Worm (Caenorhabditis elegans) whole organism, mixed stage, embryonic: ENCODE results near the gene JC8.16.

Experiments
- M03D4.4 ChIP-seq: sonication (generic microtip); optimal IDR thresholded peaks from 2 replicates; lab custom pipeline; 2017; ENCODE audit warnings: mild to moderate bottlenecking, missing genetic modification characterization, missing compliant biosample characterization
- bed-3 ChIP-seq: fragments of 200-800 bp; sonication (Bioruptor generic); optimal IDR thresholded peaks from 3 replicates; lab custom pipeline; 2018; ENCODE audit warnings: mild to moderate bottlenecking, missing genetic modification characterization, moderate library complexity, missing compliant biosample characterization
- blmp-1 ChIP-seq: fragments of 150-350 bp; optimal IDR thresholded peaks from 2 replicates; lab custom pipeline; 2014; ENCODE audit warnings: missing biosample characterization, missing genetic modification characterization
- ceh-39 ChIP-seq: fragments of 150-350 bp; optimal IDR thresholded peaks from 2 replicates; lab custom pipeline; 2014; ENCODE audit warnings: missing biosample characterization, missing genetic modification characterization
- ceh-43 ChIP-seq: fragments of 200-800 bp; sonication (Bioruptor generic); optimal IDR thresholded peaks from 2 replicates; lab custom pipeline; 2018; ENCODE audit warnings: mild to moderate bottlenecking, missing genetic modification characterization, moderate library complexity, missing compliant biosample characterization
- ceh-83 ChIP-seq: fragments of 200-800 bp; sonication (Bioruptor generic); optimal IDR thresholded peaks from 2 replicates; lab custom pipeline; 2018; ENCODE audit warnings: mild to moderate bottlenecking, missing genetic modification characterization, missing compliant biosample characterization
- ces-1 ChIP-seq: fragments of 150-350 bp; optimal IDR thresholded peaks from 2 replicates; lab custom pipeline; 2014; ENCODE audit warnings: missing biosample characterization, missing genetic modification reagents, missing genetic modification characterization
- cnd-1 ChIP-seq: fragments of 200-800 bp; sonication (Bioruptor generic); optimal IDR thresholded peaks from 2 replicates; lab custom pipeline; 2018; ENCODE audit warnings: mild to moderate bottlenecking, missing genetic modification characterization, missing compliant biosample characterization
- drap-1 ChIP-seq: fragments of 200-800 bp; sonication (Bioruptor generic); optimal IDR thresholded peaks from 3 replicates; lab custom pipeline; 2018; ENCODE audit warnings: mild to moderate bottlenecking, missing genetic modification characterization, missing compliant biosample characterization
- elt-3 ChIP-seq: fragments of 150-350 bp; optimal IDR thresholded peaks from 2 replicates; lab custom pipeline; 2014; ENCODE audit warnings: missing biosample characterization, missing genetic modification characterization
- flh-1 ChIP-seq: fragments of 200-800 bp; sonication (Bioruptor generic); optimal IDR thresholded peaks from 2 replicates; lab custom pipeline; 2018; ENCODE audit warnings: mild to moderate bottlenecking, missing genetic modification characterization, moderate library complexity, missing compliant biosample characterization
- ham-2 ChIP-seq: fragments of 200-800 bp; sonication (Bioruptor generic); optimal IDR thresholded peaks from 2 replicates; lab custom pipeline; 2018; ENCODE audit warnings: mild to moderate bottlenecking, missing genetic modification characterization, missing compliant biosample characterization
- hlh-1 ChIP-seq: fragments of 150-350 bp; optimal IDR thresholded peaks from 2 replicates; lab custom pipeline; 2014; ENCODE audit warnings: missing biosample characterization, missing genetic modification reagents, missing genetic modification characterization
- lin-13 ChIP-seq: fragments of 150-350 bp; optimal IDR thresholded peaks from 2 replicates; lab custom pipeline; 2014; ENCODE audit warnings: missing biosample characterization, missing genetic modification characterization
- lsy-2 ChIP-seq: fragments of 150-350 bp; optimal IDR thresholded peaks from 2 replicates; lab custom pipeline; 2014; ENCODE audit warnings: missing biosample characterization, missing genetic modification characterization
- mep-1 ChIP-seq: fragments of 150-350 bp; optimal IDR thresholded peaks from 2 replicates; lab custom pipeline; 2017; ENCODE audit warnings: missing biosample characterization, missing genetic modification reagents, missing genetic modification characterization, inconsistent platforms
- mls-2 ChIP-seq: sonication (generic microtip); optimal IDR thresholded peaks from 2 replicates; lab custom pipeline; 2016; ENCODE audit warnings: mild to moderate bottlenecking, missing genetic modification characterization, moderate library complexity, missing compliant biosample characterization
- nhr-12 ChIP-seq: fragments of 150-350 bp; optimal IDR thresholded peaks from 2 replicates; lab custom pipeline; 2014; ENCODE audit warnings: missing biosample characterization, missing genetic modification characterization
- nhr-2 ChIP-seq: fragments of 150-350 bp; optimal IDR thresholded peaks from 2 replicates; lab custom pipeline; 2014; ENCODE audit warnings: missing biosample characterization, missing genetic modification characterization
- nhr-237 ChIP-seq: fragments of 150-350 bp; optimal IDR thresholded peaks from 2 replicates; lab custom pipeline; 2014; ENCODE audit warnings: missing biosample characterization, missing genetic modification characterization
- nhr-28 ChIP-seq: fragments of 150-350 bp; optimal IDR thresholded peaks from 2 replicates; lab custom pipeline; 2014; ENCODE audit warnings: missing biosample characterization, missing genetic modification characterization
- nhr-76 ChIP-seq: sonication (generic microtip); optimal IDR thresholded peaks from 2 replicates; lab custom pipeline; 2017; ENCODE audit warnings: missing biosample characterization, missing genetic modification characterization
- pha-4 ChIP-seq: fragments of 150-350 bp; optimal IDR thresholded peaks from 2 replicates; lab custom pipeline; 2018; ENCODE audit warnings: missing biosample characterization, missing genetic modification reagents, missing genetic modification characterization
- snpc-4 ChIP-seq: fragments of 150-350 bp; optimal IDR thresholded peaks from 2 replicates; lab custom pipeline; 2014; ENCODE audit warnings: missing biosample characterization, missing genetic modification characterization
- sptf-1 ChIP-seq: sonication (generic microtip); optimal IDR thresholded peaks from 2 replicates; lab custom pipeline; 2017; ENCODE audit warnings: mild to moderate bottlenecking, missing genetic modification characterization, moderate library complexity, missing compliant biosample characterization
- tbx-8 ChIP-seq: fragments of 200-800 bp; sonication (Bioruptor generic); optimal IDR thresholded peaks from 2 replicates; lab custom pipeline; 2018; ENCODE audit warnings: mild to moderate bottlenecking, missing genetic modification characterization, moderate library complexity, missing compliant biosample characterization
- unc-120 ChIP-seq: sonication (generic microtip); optimal IDR thresholded peaks from 2 replicates; lab custom pipeline; 2017; ENCODE audit warnings: missing genetic modification characterization, missing compliant biosample characterization; ENCODE audit not compliant: poor library complexity, severe bottlenecking
- unc-39 ChIP-seq: fragments of 150-350 bp; optimal IDR thresholded peaks from 2 replicates; lab custom pipeline; 2014; ENCODE audit warnings: missing biosample characterization, missing genetic modification characterization
- ztf-11 ChIP-seq: fragments of 150-350 bp; optimal IDR thresholded peaks from 2 replicates; lab custom pipeline; 2014; ENCODE audit warnings: missing biosample characterization, missing genetic modification characterization

Gene JC8.16

ce11 chrIV:13289321-13289720, 30.3 kb downstream of the JC8.16 start, which contains the start of gene Y67H2A.10:
TSS of gene Y67H2A.10 (minus strand) at chrIV:13289504.
- TF ChIP-seq hlh-1 (tag; lab: Kevin White, UChicago) (no peak), unc-120 (tag; lab: Kevin White, UChicago) (peak; percentile 83)

- no peak for TF ChIP-seq ces-1 (GFP tag; lab: Kevin White, UChicago)
- TF ChIP-seq blmp-1 (tag; lab: Kevin White, UChicago) = no peak
- no peak for TF ChIP-seq nhr-237 (tag; lab: Kevin White, UChicago)
- no peak for TF ChIP-seq M03D4.4 (tag; lab: Kevin White, UChicago)
- TF ChIP-seq sptf-1 (tag; lab: Kevin White, UChicago) = no peak
- no peak for TF ChIP-seq cnd-1 (tag; lab: Kevin White, UChicago)
- TF ChIP-seq unc-120 (tag; lab: Kevin White, UChicago) = no peak
- TF ChIP-seq lin-13 (tag; lab: Kevin White, UChicago) = no peak
- no peak for TF ChIP-seq elt-3 (tag; lab: Kevin White, UChicago)
- no peak for TF ChIP-seq drap-1 (GFP tag; lab: Kevin White, UChicago)
- no peak for TF ChIP-seq ceh-43 (GFP tag; lab: Kevin White, UChicago)
- no peak for TF ChIP-seq bed-3 (GFP tag; lab: Kevin White, UChicago)
- TF ChIP-seq nhr-12 (tag; lab: Kevin White, UChicago) = no peak
- TF ChIP-seq tbx-8 (GFP tag; lab: Kevin White, UChicago) = no peak
Measured at ce11 chrIV:13290239-13290638, 31.3 kb downstream of the JC8.16 start.

DNA sequence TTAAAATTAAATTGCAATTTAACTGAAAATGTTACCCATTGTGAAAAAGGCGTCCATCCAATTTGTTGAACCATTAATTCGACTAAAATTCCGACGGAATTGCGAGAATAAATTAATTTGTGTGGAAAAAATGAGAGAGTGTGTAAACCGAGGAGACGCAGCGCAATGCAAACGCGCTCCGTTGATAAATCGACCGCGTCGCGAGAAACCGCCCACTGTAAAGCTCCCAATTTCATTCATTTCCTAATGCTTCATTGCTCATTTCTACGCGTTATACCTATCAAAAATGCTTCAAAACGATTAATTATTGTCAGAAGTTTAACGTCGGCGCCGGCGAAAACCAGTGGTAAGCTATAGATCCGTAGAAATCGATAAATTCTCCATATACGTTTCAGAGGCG, 38.8 kb downstream of the JC8.16 start, which contains the start of the genes Y67H2A.2 and micu-1:
Y67H2A.2 (minus strand) TSS at position 74 of the 400 bp plus-strand sequence.
micu-1 (plus strand) TSS at position 181 of the 400 bp plus-strand sequence.
- TF ChIP-seq lin-13 (tag; lab: Kevin White, UChicago) = no peak
- TF ChIP-seq lsy-2 = peak; percentile 71
- no peak for TF ChIP-seq unc-39
- peak; percentile 59 for TF ChIP-seq mls-2 (tag; lab: Kevin White, UChicago)
- TF ChIP-seq ces-1 (GFP tag; lab: Kevin White, UChicago) = peak; percentile 99
- peak; percentile 30 for TF ChIP-seq sptf-1 (tag; lab: Kevin White, UChicago)
- TF ChIP-seq ceh-43 (GFP tag; lab: Kevin White, UChicago) = peak; percentile 37
- TF ChIP-seq ceh-39 (tag; lab: Kevin White, UChicago) = peak; percentile 61
- TF ChIP-seq mep-1 (tag; lab: Kevin White, UChicago) = peak; percentile 5
- peak; percentile 11 for TF ChIP-seq ztf-11 (tag; lab: Kevin White, UChicago)
- peak; percentile 74 for TF ChIP-seq pha-4 (tag; lab: Kevin White, UChicago)
- TF ChIP-seq, all 35 proteins: peak for 9

- TF ChIP-seq nhr-2 (tag; lab: Kevin White, UChicago) (no peak), mep-1 (tag; lab: Kevin White, UChicago) (no peak), lsy-2 (no peak), flh-1 (GFP tag; lab: Kevin White, UChicago) (no peak), nhr-28 (no peak), bed-3 (GFP tag; lab: Kevin White, UChicago) (no peak), ztf-11 (tag; lab: Kevin White, UChicago) (no peak), ceh-83 (GFP tag; lab: Kevin White, UChicago) (no peak), nhr-12 (tag; lab: Kevin White, UChicago) (no peak), ham-2 (GFP tag; lab: Kevin White, UChicago) (no peak), snpc-4 (tag; lab: Kevin White, UChicago) (no peak), nhr-76 (tag; lab: Kevin White, UChicago) (no peak), pha-4 (tag; lab: Kevin White, UChicago) (no peak), hlh-1 (tag; lab: Kevin White, UChicago) (no peak)
Measured at ce11 chrIV:13299648-13300047, 40.7 kb downstream of the JC8.16 start.

ce11 chrIV:13300109-13300508, 41.1 kb downstream of the JC8.16 start, which contains the start of gene kdp-1:
TSS of gene kdp-1 (plus strand) at chrIV:13300188.
- TF ChIP-seq lsy-2 = no peak
- TF ChIP-seq snpc-4 (tag; lab: Kevin White, UChicago) = no peak
- TF ChIP-seq ztf-11 (tag; lab: Kevin White, UChicago) = no peak
- no peak for TF ChIP-seq nhr-2 (tag; lab: Kevin White, UChicago)
- no peak for TF ChIP-seq mep-1 (tag; lab: Kevin White, UChicago)
- no peak for TF ChIP-seq lin-13 (tag; lab: Kevin White, UChicago)
- TF ChIP-seq ham-2 (GFP tag; lab: Kevin White, UChicago) = no peak
- TF ChIP-seq ceh-39 (tag; lab: Kevin White, UChicago) = no peak
- TF ChIP-seq cnd-1 (tag; lab: Kevin White, UChicago) = no peak
- TF ChIP-seq drap-1 (GFP tag; lab: Kevin White, UChicago) = no peak
- no peak for TF ChIP-seq tbx-8 (GFP tag; lab: Kevin White, UChicago)
- TF ChIP-seq bed-3 (GFP tag; lab: Kevin White, UChicago) = no peak
- no peak for TF ChIP-seq nhr-237 (tag; lab: Kevin White, UChicago)
- TF ChIP-seq unc-39 = no peak
- no peak for TF ChIP-seq M03D4.4 (tag; lab: Kevin White, UChicago)
- no peak for TF ChIP-seq nhr-76 (tag; lab: Kevin White, UChicago)
- no peak for TF ChIP-seq pha-4 (tag; lab: Kevin White, UChicago)
- TF ChIP-seq, all 35 proteins: peak for 0
